Fruit fly (Drosophila melanogaster) whole organism, wandering third instar larva: ENCODE measurements around the gene Eig71Ea.
A peak's percentile ranks its signal among the peaks of the same experiment; 100 is the strongest.

Experiments
- Abd-B ChIP-seq: fragments of >200 bp; optimal IDR thresholded peaks from 2 replicates; lab custom pipeline; 2017; ENCODE audit warnings: missing biosample characterization, missing genetic modification characterization
- CG32264 ChIP-seq: fragments of 200-800 bp; sonication (Bioruptor generic); optimal IDR thresholded peaks from 2 replicates; lab custom pipeline; 2016; ENCODE audit warnings: missing biosample characterization, missing genetic modification characterization
- CG9705 ChIP-seq: fragments of 200-800 bp; sonication (Bioruptor generic); optimal IDR thresholded peaks from 2 replicates; lab custom pipeline; 2018; ENCODE audit warnings: missing biosample characterization, mild to moderate bottlenecking, missing genetic modification characterization
- CrebA ChIP-seq: fragments of 200-800 bp; sonication (Bioruptor generic); optimal IDR thresholded peaks from 2 replicates; lab custom pipeline; 2016; ENCODE audit warnings: missing biosample characterization, mild to moderate bottlenecking, missing genetic modification characterization, borderline replicate concordance
- Dfd ChIP-seq: fragments of >200 bp; optimal IDR thresholded peaks from 2 replicates; lab custom pipeline; 2017; ENCODE audit warnings: missing biosample characterization, missing genetic modification characterization
- Dif ChIP-seq: fragments of 200-275, 200-300 bp; sonication (Bioruptor generic); optimal IDR thresholded peaks from 2 replicates; lab custom pipeline; 2018; ENCODE audit warnings: missing biosample characterization, missing genetic modification characterization; ENCODE audit not compliant: partially characterized antibody
- GATAd ChIP-seq: sonication (Bioruptor generic); optimal IDR thresholded peaks from 2 replicates; lab custom pipeline; 2016; ENCODE audit warnings: missing biosample characterization, missing genetic modification characterization
- HLH106 ChIP-seq: fragments of 200-800 bp; optimal IDR thresholded peaks from 3 replicates; lab custom pipeline; 2019; ENCODE audit warnings: missing biosample characterization, mild to moderate bottlenecking, missing genetic modification characterization, moderate library complexity
- Hnf4 ChIP-seq: fragments of 200-800 bp; sonication (Bioruptor generic); optimal IDR thresholded peaks from 2 replicates; lab custom pipeline; 2016; ENCODE audit warnings: missing biosample characterization, mild to moderate bottlenecking, missing genetic modification characterization
- Hr78 ChIP-seq: fragments of >200 bp; optimal IDR thresholded peaks from 2 replicates; lab custom pipeline; 2017; ENCODE audit warnings: missing biosample characterization, missing genetic modification characterization
- Hr83 ChIP-seq: fragments of 200-300 bp; sonication (Bioruptor generic); optimal IDR thresholded peaks from 2 replicates; lab custom pipeline; 2016; ENCODE audit warnings: missing biosample characterization, mild to moderate bottlenecking, missing genetic modification characterization, moderate library complexity; ENCODE audit not compliant: poor library complexity, severe bottlenecking
- Jra ChIP-seq: sonication (Bioruptor generic); optimal IDR thresholded peaks from 2 replicates; lab custom pipeline; 2016; ENCODE audit warnings: missing biosample characterization, missing genetic modification characterization
- Mio ChIP-seq: sonication (Bioruptor generic); optimal IDR thresholded peaks from 2 replicates; lab custom pipeline; 2016; ENCODE audit warnings: missing biosample characterization, missing genetic modification characterization
- Myc ChIP-seq: fragments of >200 bp; optimal IDR thresholded peaks from 2 replicates; lab custom pipeline; 2017
- N ChIP-seq: fragments of >200 bp; optimal IDR thresholded peaks from 2 replicates; lab custom pipeline; 2018; ENCODE audit warnings: missing biosample characterization, missing external identifiers, missing genetic modification characterization
- OdsH ChIP-seq: fragments of 200-800 bp; sonication (Bioruptor generic); optimal IDR thresholded peaks from 2 replicates; lab custom pipeline; 2016; ENCODE audit warnings: missing biosample characterization, mild to moderate bottlenecking, missing genetic modification characterization
- Rel ChIP-seq, 2 experiments: fragments of 200-800 bp; sonication (Bioruptor generic) in 1 of 2; optimal IDR thresholded peaks; 2 replicates in 1 of 2; 3 replicates in 1 of 2; lab custom pipeline; 2016 to 2019; ENCODE audit warnings: mild to moderate bottlenecking in 2 of 2, missing biosample characterization in 2 of 2, missing genetic modification characterization in 2 of 2, moderate library complexity in 1 of 2
- Sp1 ChIP-seq: fragments of 200-800 bp; sonication (Bioruptor generic); optimal IDR thresholded peaks from 3 replicates; lab custom pipeline; 2019; ENCODE audit warnings: missing biosample characterization, mild to moderate bottlenecking, missing genetic modification characterization, moderate library complexity
- Vsx2 ChIP-seq: fragments of 200-300, 225-300 bp; sonication (Bioruptor generic); optimal IDR thresholded peaks from 2 replicates; lab custom pipeline; 2018; ENCODE audit warnings: missing biosample characterization, missing genetic modification characterization; ENCODE audit not compliant: partially characterized antibody
- br ChIP-seq: fragments of 200-800 bp; sonication (Bioruptor generic); optimal IDR thresholded peaks from 2 replicates; lab custom pipeline; 2016; ENCODE audit warnings: missing biosample characterization, missing genetic modification characterization
- brk ChIP-seq: fragments of 200-800 bp; sonication (Bioruptor generic); optimal IDR thresholded peaks from 2 replicates; lab custom pipeline; 2016; ENCODE audit warnings: missing biosample characterization, mild to moderate bottlenecking, missing genetic modification characterization
- dl ChIP-seq, 2 experiments: fragments of 175-275, 200-275 bp in 1 of 2; fragments of 200-275 bp in 1 of 2; sonication (Bioruptor generic); optimal IDR thresholded peaks; lab custom pipeline; 2018; ENCODE audit warnings: mild to moderate bottlenecking in 2 of 2, missing biosample characterization in 2 of 2, missing genetic modification characterization in 2 of 2, moderate library complexity in 2 of 2; ENCODE audit not compliant: partially characterized antibody in 2 of 2, insufficient read depth in 1 of 2
- dmrt93B ChIP-seq: fragments of 200-800 bp; sonication (Bioruptor generic); optimal IDR thresholded peaks from 2 replicates; lab custom pipeline; 2018; ENCODE audit warnings: missing biosample characterization, mild to moderate bottlenecking, missing genetic modification characterization
- dsf ChIP-seq: sonication (Bioruptor generic); optimal IDR thresholded peaks from 2 replicates; lab custom pipeline; 2016; ENCODE audit warnings: missing biosample characterization, missing genetic modification characterization, borderline replicate concordance
- ey ChIP-seq: fragments of 200-800 bp; sonication (Bioruptor generic); optimal IDR thresholded peaks from 2 replicates; lab custom pipeline; 2016; ENCODE audit warnings: missing biosample characterization, missing genetic modification characterization
- foxo ChIP-seq, 2 experiments: fragments of 200-800 bp; sonication (Bioruptor generic); optimal IDR thresholded peaks; 2 replicates in 1 of 2; 3 replicates in 1 of 2; lab custom pipeline; 2016 to 2017; ENCODE audit warnings: missing biosample characterization in 2 of 2, missing genetic modification characterization in 2 of 2
- fru ChIP-seq: fragments of 200-800 bp; sonication (Bioruptor generic); optimal IDR thresholded peaks from 3 replicates; lab custom pipeline; 2016; ENCODE audit warnings: missing biosample characterization, mild to moderate bottlenecking, missing genetic modification characterization
- h ChIP-seq: fragments of 200-800 bp; sonication (Bioruptor generic); optimal IDR thresholded peaks from 3 replicates; lab custom pipeline; 2016; ENCODE audit warnings: missing biosample characterization, mild to moderate bottlenecking, missing genetic modification characterization
- jim ChIP-seq: fragments of 175-275, 200-325 bp; sonication (Bioruptor generic); optimal IDR thresholded peaks from 2 replicates; lab custom pipeline; 2016; ENCODE audit warnings: missing biosample characterization, mild to moderate bottlenecking, missing genetic modification characterization
- lola ChIP-seq: fragments of >200 bp; optimal IDR thresholded peaks from 2 replicates; lab custom pipeline; 2017; ENCODE audit warnings: missing biosample characterization, missing genetic modification characterization
- pan ChIP-seq: fragments of >200 bp; optimal IDR thresholded peaks from 2 replicates; lab custom pipeline; 2017
- psq ChIP-seq: fragments of 200-800 bp; sonication (Bioruptor generic); optimal IDR thresholded peaks from 3 replicates; lab custom pipeline; 2017; ENCODE audit warnings: missing biosample characterization, mild to moderate bottlenecking, missing genetic modification characterization, moderate library complexity
- rgr ChIP-seq: fragments of 200-800 bp; sonication (Bioruptor generic); optimal IDR thresholded peaks from 3 replicates; lab custom pipeline; 2016; ENCODE audit warnings: missing biosample characterization, mild to moderate bottlenecking, missing genetic modification characterization
- sage ChIP-seq: fragments of 200-800 bp; sonication (Bioruptor generic); optimal IDR thresholded peaks from 2 replicates; lab custom pipeline; 2016; ENCODE audit warnings: missing biosample characterization, mild to moderate bottlenecking, missing genetic modification characterization
- sv ChIP-seq: fragments of 200-800 bp; sonication (Bioruptor generic); optimal IDR thresholded peaks from 3 replicates; lab custom pipeline; 2016; ENCODE audit warnings: missing biosample characterization, missing genetic modification characterization
- tai ChIP-seq: sonication (Bioruptor generic); optimal IDR thresholded peaks from 2 replicates; lab custom pipeline; 2016; ENCODE audit warnings: missing biosample characterization, missing genetic modification characterization
- usp ChIP-seq: fragments of >200 bp; optimal IDR thresholded peaks from 2 replicates; lab custom pipeline; 2017; ENCODE audit warnings: missing biosample characterization, missing genetic modification characterization
- woc ChIP-seq: sonication (Bioruptor generic); optimal IDR thresholded peaks from 2 replicates; lab custom pipeline; 2016; ENCODE audit warnings: missing biosample characterization, mild to moderate bottlenecking, missing genetic modification characterization

The Eig71Ea gene

DNA sequence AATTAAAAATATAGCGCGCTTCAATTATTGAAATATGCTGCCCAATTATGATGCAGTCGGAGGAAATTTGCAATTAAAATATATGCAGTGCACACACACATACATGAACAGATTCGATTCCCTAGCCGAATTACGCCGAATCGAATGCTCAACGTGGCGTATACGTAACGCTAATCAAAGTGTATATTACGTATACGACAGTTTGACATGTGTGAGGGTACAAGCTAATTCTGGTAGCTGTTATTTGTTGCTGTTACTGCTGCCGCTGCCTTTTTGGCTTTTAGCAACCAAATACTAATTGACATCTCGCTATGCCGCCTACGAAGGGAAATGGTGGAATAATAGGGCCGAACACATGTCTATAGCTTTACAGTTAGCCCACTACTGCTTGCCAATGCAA lies 22.2 kb downstream of the Eig71Ea start:
- TF ChIP-seq Dif (GFP tag; lab: Kevin White, UChicago): no peak
- TF ChIP-seq foxo (GFP tag; optimal IDR thresholded peaks at IDR 0.05; lab: Kevin White, UChicago): no peak
- TF ChIP-seq Rel (GFP tag; optimal IDR thresholded peaks at IDR 0.05; lab: Kevin White, UChicago): no peak
- TF ChIP-seq Rel (tag; optimal IDR thresholded peaks at IDR 0.05; lab: Kevin White, UChicago): no peak
- no peak for TF ChIP-seq CG9705 (GFP tag; lab: Kevin White, UChicago)
- no peak for TF ChIP-seq brk (GFP tag; lab: Kevin White, UChicago)
- TF ChIP-seq Hr78 (GFP tag; lab: Kevin White, UChicago): no peak
- TF ChIP-seq pan (lab: Kevin White, UChicago): no peak
- TF ChIP-seq fru (GFP tag; lab: Kevin White, UChicago): no peak

DNA sequence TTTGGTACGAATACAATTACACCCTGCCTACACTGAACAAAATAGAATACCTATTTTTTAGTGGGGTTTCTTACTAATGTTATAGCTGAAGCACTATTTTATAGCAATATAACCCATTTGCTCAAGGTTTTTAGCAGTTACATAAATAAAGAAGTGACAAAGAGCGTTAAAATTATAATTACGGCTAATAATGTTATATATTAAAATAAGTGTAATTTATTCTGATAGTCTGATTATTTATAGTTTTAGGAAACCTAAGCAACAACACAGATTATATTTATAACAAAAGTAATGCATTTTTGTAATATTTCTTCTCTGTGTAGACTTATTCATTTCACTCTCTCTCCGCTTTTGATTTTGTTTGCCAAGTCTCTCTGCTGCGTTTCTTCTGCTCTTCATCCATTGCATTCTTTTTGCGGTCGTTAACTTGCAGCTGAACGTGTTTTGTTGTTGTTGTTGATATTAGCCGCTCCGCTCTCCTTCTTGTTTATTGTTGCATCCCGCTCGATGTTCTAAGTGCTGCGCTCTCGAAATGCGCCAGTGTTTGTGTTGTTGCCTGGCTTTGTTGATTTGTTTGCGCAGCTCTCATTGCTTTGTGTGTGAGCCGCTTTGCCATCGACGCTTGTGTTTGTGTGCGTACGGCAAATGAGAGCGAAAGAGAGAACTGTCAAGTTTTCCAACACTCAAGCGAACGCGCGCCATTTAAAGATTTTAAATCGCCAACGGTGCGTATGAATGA lies 23.6 kb downstream of the Eig71Ea start:
- TF ChIP-seq Jra (GFP tag; lab: Kevin White, UChicago) (peak; percentile 58), h (GFP tag; lab: Kevin White, UChicago) (peak; percentile 94), Dif (GFP tag; lab: Kevin White, UChicago) (peak; percentile 28), Vsx2 (GFP tag; lab: Kevin White, UChicago) (peak; percentile 42), Hnf4 (peak; percentile 78), dl (GFP tag; optimal IDR thresholded peaks at IDR 0.05; lab: Kevin White, UChicago; ENCODE audit: insufficient read depth in 1 of 2, partially characterized antibody in 2 of 2) (peak; percentile 8 to 42), Hr83 (GFP tag; lab: Kevin White, UChicago) (peak; percentile 86), dsf (peak; percentile 35), brk (GFP tag; lab: Kevin White, UChicago) (peak; percentile 77), Hr78 (GFP tag; lab: Kevin White, UChicago) (no peak), Mio (no peak), fru (GFP tag; lab: Kevin White, UChicago) (peak; percentile 92), woc (GFP tag; lab: Kevin White, UChicago) (peak; percentile 78), CG9705 (GFP tag; lab: Kevin White, UChicago) (peak; percentile 85), tai (GFP tag; lab: Kevin White, UChicago) (peak; percentile 43), Myc (no peak), psq (GFP tag; lab: Kevin White, UChicago) (peak; percentile 97), Sp1 (peak; percentile 97), dmrt93B (GFP tag; lab: Kevin White, UChicago) (peak; percentile 95), lola (no peak), jim (GFP tag; lab: Kevin White, UChicago) (no peak), GATAd (GFP tag; lab: Kevin White, UChicago) (no peak), Dfd (GFP tag; lab: Kevin White, UChicago) (peak; percentile 51), Rel (GFP tag; optimal IDR thresholded peaks at IDR 0.05; lab: Kevin White, UChicago) (no peak), Rel (tag; optimal IDR thresholded peaks at IDR 0.05; lab: Kevin White, UChicago) (peak; percentile 51), br (GFP tag; lab: Kevin White, UChicago) (peak; percentile 61), foxo (GFP tag; optimal IDR thresholded peaks at IDR 0.05; lab: Kevin White, UChicago) (peak; percentile 29 to 98), CG32264 (GFP tag; lab: Kevin White, UChicago) (peak; percentile 9), sage (GFP tag; lab: Kevin White, UChicago) (peak; percentile 79), pan (lab: Kevin White, UChicago) (no peak), HLH106 (peak; percentile 98), usp (GFP tag; lab: Kevin White, UChicago) (no peak), sv (peak; percentile 79), OdsH (GFP tag; lab: Kevin White, UChicago) (peak; percentile 96), ey (GFP tag; lab: Kevin White, UChicago) (peak; percentile 84), rgr (peak; percentile 94), N (no peak), Abd-B (GFP tag; lab: Kevin White, UChicago) (no peak), CrebA (GFP tag; lab: Kevin White, UChicago) (peak; percentile 22)
